Worm (Caenorhabditis elegans) whole organism, mixed stage, embryonic: ENCODE measurements around the gene F15A8.1.

Experiments
- lin-13 ChIP-seq: fragments of 150-350 bp; optimal IDR thresholded peaks from 2 replicates; lab custom pipeline; 2014; ENCODE audit warnings: missing biosample characterization, missing genetic modification characterization
- lsy-2 ChIP-seq: fragments of 150-350 bp; optimal IDR thresholded peaks from 2 replicates; lab custom pipeline; 2014; ENCODE audit warnings: missing biosample characterization, missing genetic modification characterization

ce11 chrX:4409591-4410279 lies 31.0 kb upstream of the F15A8.1 start:
- TF ChIP-seq lin-13 (tag; lab: Kevin White, UChicago) = no peak
- TF ChIP-seq lsy-2 = no peak
